Fruit fly (Drosophila melanogaster): Measurements from ENCODE around the gene CG4042.

CG4042 gene

DNA sequence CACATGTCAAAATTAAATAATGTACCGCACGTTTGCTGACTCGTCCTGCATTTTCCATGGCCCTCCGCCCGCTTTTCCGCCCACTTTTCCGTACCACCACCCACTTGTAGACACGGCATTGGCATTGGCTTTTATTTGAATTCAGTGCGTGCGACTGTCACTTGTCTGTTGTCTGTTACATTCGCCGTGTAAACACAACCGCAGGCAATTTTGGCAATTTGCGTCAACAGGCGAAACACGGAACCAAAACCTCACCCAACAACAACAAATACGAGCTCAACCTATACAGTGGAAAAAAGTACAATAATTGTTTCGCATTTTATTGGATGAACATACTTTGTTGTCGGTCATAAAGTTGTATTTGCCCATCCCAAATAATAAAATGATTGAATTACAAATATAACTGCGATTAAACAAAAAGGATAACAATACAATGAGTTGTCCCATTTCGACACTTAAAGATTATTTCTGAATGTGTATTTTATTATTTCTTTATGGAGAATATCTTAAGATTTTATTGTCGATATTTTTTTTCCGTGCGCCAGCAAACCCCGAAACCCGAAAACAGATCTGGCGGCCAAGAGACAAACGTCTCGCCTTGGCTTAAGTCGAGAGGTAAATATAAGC is 23.9 kb downstream of the CG4042 start:
- TF ChIP-seq CTCF (optimal IDR thresholded peaks at IDR 0.05), result no peak

DNA sequence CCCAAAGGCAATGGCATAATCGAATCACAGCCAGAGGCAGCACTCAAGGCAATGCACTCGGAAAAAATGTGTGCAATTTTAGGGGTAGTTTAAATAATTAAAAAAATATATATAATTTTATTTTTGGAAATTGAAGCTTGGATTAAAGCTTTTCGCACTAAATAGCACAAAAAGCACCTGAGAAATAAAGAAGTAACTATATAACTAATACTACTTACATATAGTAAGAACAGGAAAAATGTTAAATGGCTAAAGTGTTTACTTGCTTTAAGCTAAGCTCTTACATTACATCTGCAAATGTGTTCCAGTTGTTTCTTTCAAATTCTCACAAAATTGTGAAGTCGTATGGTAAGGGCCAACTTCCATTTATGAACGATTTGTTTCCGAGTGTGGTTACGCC is 31.9 kb downstream of the CG4042 start, which contains the start of gene Gr77a:
TSS of gene Gr77a (minus strand) at position 17 of the 400 bp plus-strand sequence.
- TF ChIP-seq CG8478 (optimal IDR thresholded peaks at IDR 0.05) (no peak), CTCF (optimal IDR thresholded peaks at IDR 0.05) (no peak)

DNA sequence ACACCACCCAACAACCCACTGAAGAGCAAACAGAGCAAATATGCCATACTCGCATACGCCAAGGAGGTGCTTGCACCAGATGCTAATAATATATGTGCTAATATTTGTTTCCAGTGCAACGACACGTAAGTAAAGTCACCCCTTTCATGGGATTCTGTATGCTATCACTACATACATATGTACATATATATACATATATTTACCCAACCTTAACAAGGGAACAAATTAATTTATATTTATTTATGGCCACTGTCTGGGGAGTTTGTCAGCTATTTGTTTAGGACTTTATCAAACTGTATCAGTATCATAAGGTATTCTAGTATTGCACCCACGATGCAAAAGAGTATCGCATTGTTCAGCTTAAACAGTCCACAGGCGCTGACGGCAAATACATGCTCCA is 34.0 kb downstream of the CG4042 start:
- TF ChIP-seq CTCF (optimal IDR thresholded peaks at IDR 0.05) (no peak), CG8478 (optimal IDR thresholded peaks at IDR 0.05) (no peak)

DNA sequence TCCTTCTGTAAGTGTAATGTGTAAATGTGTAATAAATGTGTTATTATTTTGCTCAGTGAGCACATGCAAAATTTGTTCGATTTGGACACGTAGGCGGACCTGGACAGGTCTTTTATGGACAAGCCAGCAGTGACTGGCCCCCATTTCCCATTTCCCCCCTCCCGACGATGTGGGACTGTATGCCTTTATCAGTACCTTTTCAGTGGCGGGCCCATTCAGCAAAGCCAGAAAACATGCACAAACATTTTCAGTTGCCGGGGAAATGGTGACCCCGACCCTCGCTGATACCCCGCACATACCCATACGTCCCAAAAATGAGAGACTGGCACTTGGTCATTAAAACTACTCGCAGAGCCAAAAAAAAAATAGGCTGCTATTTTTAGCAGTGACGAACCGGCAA is 35.0 kb downstream of the CG4042 start:
- no peak for TF ChIP-seq CG8478 (optimal IDR thresholded peaks at IDR 0.05)
- TF ChIP-seq CTCF (optimal IDR thresholded peaks at IDR 0.05), result no peak

DNA sequence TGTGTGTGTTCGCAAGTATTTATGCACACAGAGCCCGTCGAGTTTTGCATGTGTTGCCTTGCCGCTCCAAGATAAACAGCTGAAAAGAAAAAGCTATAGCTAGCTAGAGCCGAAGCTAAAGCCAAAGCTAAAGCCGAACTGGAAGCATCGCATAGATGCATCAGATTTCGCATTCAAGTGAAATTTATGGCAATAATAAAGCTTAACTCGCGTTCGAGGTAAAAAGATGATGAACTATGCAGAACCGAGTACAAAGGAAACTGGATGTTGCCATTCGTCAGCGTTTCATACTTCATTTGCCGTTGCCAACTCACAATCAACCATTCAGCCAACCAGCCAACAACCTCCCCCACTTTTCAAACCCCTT is 37.1 kb downstream of the CG4042 start:
- TF ChIP-seq CTCF (optimal IDR thresholded peaks at IDR 0.05) (no peak), CG8478 (optimal IDR thresholded peaks at IDR 0.05) (no peak)

DNA sequence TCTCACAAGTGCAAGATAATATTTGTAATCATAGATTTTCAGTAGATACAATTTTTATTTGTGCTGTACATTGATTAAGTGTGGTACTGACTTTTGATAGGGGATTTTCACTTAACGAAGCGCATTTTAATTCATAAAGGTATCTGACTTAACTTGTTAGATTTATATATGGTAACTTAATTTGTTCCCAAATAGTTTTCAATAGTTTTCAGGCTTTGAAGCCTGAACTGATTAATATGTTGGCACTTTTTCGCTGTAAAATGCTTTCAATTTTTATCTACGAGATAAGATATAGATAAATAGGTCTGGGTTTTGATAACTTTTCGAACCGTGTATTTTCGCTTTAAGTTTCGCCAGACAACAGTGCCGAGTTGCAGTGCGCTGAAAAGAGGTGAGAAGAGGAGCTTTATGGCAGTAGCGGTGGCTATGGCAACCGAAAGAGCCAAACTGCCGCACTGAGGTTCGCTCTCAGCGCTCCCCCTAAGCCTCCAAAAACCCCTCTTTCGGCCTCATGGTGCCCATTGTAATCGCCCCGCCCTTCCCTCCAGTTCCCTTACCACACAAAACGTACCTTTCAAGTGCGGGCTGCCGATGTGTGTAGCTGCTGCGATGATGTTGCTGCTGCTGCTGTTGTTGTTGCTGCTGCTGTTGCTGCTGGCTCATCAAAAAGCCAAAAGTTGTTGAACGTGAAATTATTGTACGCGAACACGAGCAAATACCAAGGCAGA is 37.6 kb downstream of the CG4042 start:
- TF ChIP-seq CTCF (optimal IDR thresholded peaks at IDR 0.05) (no peak), CG8478 (optimal IDR thresholded peaks at IDR 0.05) (no peak)

DNA sequence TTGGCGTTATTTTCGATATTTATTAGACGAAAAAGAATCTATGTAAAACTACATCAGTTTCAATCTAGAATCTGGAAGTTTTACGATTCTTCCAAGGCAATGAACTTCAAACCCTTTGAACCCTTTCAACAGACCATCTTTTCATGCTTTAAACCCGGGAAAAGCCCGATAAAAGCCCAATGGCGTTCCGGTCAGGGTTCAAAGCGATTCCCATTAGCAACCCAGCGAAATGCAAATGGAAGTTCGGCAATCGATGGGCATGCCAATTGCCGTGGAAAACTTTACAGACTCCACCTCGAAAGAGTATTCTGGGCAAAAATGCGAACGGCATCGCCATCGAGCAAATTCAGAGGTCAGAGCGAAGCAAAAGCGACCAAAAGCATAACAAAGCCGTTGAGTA is 38.8 kb downstream of the CG4042 start:
- TF ChIP-seq CG8478 (optimal IDR thresholded peaks at IDR 0.05) (no peak), CTCF (optimal IDR thresholded peaks at IDR 0.05) (no peak)

DNA sequence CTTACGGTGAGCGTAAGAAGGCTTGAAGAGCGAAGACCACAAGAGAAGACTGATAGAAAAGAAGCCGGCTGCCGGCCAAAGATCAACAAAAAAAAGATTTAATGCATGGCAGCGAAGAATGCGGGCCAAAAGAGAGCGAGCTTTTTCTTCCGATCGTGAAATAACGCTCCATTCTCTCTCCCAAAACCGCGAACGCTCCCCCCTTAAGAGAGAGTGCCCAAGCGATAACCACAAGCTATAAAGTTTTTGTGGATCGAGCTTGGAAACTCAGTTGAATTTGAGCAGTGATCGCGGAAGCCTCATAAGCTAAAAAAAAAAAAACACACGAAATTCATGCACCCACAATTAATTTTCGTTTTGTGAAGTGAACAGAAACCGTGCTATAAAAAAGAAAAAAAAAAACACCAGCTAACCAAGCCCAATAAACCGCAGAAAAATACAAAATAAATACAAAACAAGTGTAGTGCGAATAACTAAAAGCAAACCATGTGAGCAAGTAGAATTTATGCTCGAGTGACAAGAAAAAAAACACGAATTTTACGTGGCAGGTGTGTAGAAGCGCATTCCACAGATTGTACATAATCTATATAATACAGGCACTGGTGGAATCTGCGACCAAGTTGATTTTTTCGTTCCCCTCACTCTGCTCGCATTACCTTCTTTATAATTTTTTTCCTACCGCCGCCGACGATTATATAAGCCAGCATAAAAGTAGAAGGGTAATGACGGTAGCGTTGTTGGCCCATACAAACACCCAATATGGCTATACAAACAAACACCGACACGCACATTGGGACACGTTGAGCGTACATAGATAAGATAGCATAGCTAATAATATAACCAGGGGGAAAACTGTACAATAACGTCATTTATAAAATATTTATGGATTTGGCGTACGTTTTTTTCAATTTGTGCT is 40.7 kb downstream of the CG4042 start, which contains the start of gene CG13252:
TSS of gene CG13252 (plus strand) at position 269 of the 916 bp plus-strand sequence.
- TF ChIP-seq CG8478 (optimal IDR thresholded peaks at IDR 0.05), result no peak
- no peak for TF ChIP-seq CTCF (optimal IDR thresholded peaks at IDR 0.05)

DNA sequence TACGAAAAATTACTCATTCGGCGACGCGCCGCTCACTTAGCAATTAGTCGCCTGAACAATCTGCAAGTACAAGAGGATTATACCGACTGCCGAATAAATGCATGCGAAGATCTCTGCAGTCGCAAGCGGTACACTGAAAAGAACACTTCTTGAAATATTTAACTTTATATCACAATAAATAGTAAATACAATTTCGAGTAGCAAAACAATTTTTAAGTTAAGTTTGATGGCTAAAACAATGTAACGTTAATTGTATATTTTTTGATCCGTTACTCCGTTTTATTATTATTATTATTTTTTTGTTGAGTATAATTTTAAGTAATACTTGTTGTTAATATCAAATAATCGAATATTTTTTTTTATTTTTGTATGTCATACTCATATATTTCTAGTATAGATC is 41.9 kb downstream of the CG4042 start:
- TF ChIP-seq CTCF (optimal IDR thresholded peaks at IDR 0.05) (no peak), CG8478 (optimal IDR thresholded peaks at IDR 0.05) (no peak)
